Fruit fly (Drosophila melanogaster): ENCODE data around the gene Rap1.

Gene Rap1

DNA sequence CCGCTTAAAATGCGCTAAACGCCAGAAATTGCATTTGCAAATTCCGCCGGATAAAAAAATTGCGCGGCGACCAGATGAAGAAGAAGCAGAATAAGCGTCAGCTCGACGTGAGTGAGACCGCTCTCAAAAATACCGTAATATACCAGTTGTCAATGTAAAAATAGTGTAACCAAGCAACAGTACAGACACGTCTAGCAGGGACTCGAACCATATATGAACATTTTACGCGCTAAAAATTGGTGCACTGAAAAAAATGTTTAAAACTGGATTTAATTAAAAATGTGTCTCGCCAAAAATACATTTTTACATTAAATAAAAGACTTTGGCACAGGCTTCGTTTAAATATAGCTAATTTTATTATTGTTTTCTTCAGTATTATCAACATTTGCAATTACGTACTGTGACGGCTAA is 14.2 kb upstream of the Rap1 start, which contains the start of gene dre4:
dre4 (minus strand) TSS at position 98 of the 411 bp plus-strand sequence.
- TF ChIP-seq gcm (GFP tag; optimal IDR thresholded peaks at IDR 0.05), result peak; percentile 66
- no peak for TF ChIP-seq CG6854 (GFP tag; optimal IDR thresholded peaks at IDR 0.05)
- peak in 1 of 3 experiments; percentile 54 for TF ChIP-seq Stat92E (GFP tag; optimal IDR thresholded peaks at IDR 0.05)
- TF ChIP-seq repo (GFP tag; optimal IDR thresholded peaks at IDR 0.05), result peak; percentile 34
- TF ChIP-seq CG1832 (GFP tag; optimal IDR thresholded peaks at IDR 0.05), result no peak
- TF ChIP-seq B-H2 (GFP tag; optimal IDR thresholded peaks at IDR 0.05), result no peak
- TF ChIP-seq CG10565 (GFP tag; optimal IDR thresholded peaks at IDR 0.05), result peak; percentile 13
- TF ChIP-seq Hr39 (optimal IDR thresholded peaks at IDR 0.05), result no peak
- TF ChIP-seq sisA (GFP tag; IDR thresholded peaks at IDR 0.05), result peak; percentile 51; the same call in 1 of the 2 replicates
- TF ChIP-seq CG6765 (GFP tag; optimal IDR thresholded peaks at IDR 0.05), result peak; percentile 62
- TF ChIP-seq CG8478 (optimal IDR thresholded peaks at IDR 0.05), result no peak
- peak; percentile 63 for TF ChIP-seq slp2 (GFP tag; optimal IDR thresholded peaks at IDR 0.05)
- TF ChIP-seq CG4328 (GFP tag; optimal IDR thresholded peaks at IDR 0.05), result no peak
- peak; percentile 44 for TF ChIP-seq CG4854 (GFP tag; optimal IDR thresholded peaks at IDR 0.05)
- TF ChIP-seq NFAT (GFP tag; IDR thresholded peaks at IDR 0.05), result no peak
- TF ChIP-seq CG17568 (GFP tag; optimal IDR thresholded peaks at IDR 0.05), result no peak
- TF ChIP-seq cas (GFP tag; IDR thresholded peaks at IDR 0.05), result no peak
- no peak for TF ChIP-seq yki (optimal IDR thresholded peaks at IDR 0.05)
- peak; percentile 65 for TF ChIP-seq zfh2 (GFP tag; optimal IDR thresholded peaks at IDR 0.05)
- TF ChIP-seq Lhr (GFP tag; optimal IDR thresholded peaks at IDR 0.05), result peak; percentile 93
- peak; percentile 68 for TF ChIP-seq HmgD (GFP tag; optimal IDR thresholded peaks at IDR 0.05)
- peak; percentile 85 for TF ChIP-seq Rfx (GFP tag; IDR thresholded peaks at IDR 0.05)
- TF ChIP-seq HLH3B (GFP tag; IDR thresholded peaks at IDR 0.05), result peak; percentile 61
- TF ChIP-seq ssp (GFP tag; IDR thresholded peaks at IDR 0.05), result peak; percentile 56
- TF ChIP-seq dysf (GFP tag; IDR thresholded peaks at IDR 0.05), result peak; percentile 64
- TF ChIP-seq lab (GFP tag; optimal IDR thresholded peaks at IDR 0.05), result peak; percentile 83
- peak; percentile 47; the same call in 1 of the 2 replicates for TF ChIP-seq CG31224 (GFP tag; IDR thresholded peaks at IDR 0.05)
- TF ChIP-seq Hr78 (GFP tag; optimal IDR thresholded peaks at IDR 0.05), result no peak
- TF ChIP-seq hth (optimal IDR thresholded peaks at IDR 0.05), result no peak
- TF ChIP-seq Hmx (GFP tag; optimal IDR thresholded peaks at IDR 0.05), result no peak
- TF ChIP-seq D19B (GFP tag; optimal IDR thresholded peaks at IDR 0.05), result peak; percentile 53
- TF ChIP-seq CG43689 (GFP tag; IDR thresholded peaks at IDR 0.05), result peak; percentile 15; the same call in 1 of the 2 replicates
- peak; percentile 45 for TF ChIP-seq gcm2 (GFP tag; optimal IDR thresholded peaks at IDR 0.05)
- TF ChIP-seq Elba2 (GFP tag; optimal IDR thresholded peaks at IDR 0.05), result peak; percentile 67
- peak; percentile 37 for TF ChIP-seq fd102C (GFP tag; optimal IDR thresholded peaks at IDR 0.05)
- TF ChIP-seq tio (GFP tag; optimal IDR thresholded peaks at IDR 0.05), result no peak
- peak; percentile 57 for TF ChIP-seq Aef1 (GFP tag; IDR thresholded peaks at IDR 0.05)
- no peak for TF ChIP-seq Gsc (GFP tag; IDR thresholded peaks at IDR 0.05)
- TF ChIP-seq CG8944 (GFP tag; optimal IDR thresholded peaks at IDR 0.05), result peak; percentile 67
- peak; percentile 66 for TF ChIP-seq dm (GFP tag; optimal IDR thresholded peaks at IDR 0.05)
- peak; percentile 86 for TF ChIP-seq vvl (GFP tag; IDR thresholded peaks at IDR 0.05)
- 0 out of 3 replicates have a peak, but pooled peaks have one; percentile 52 for TF ChIP-seq ken (GFP tag; IDR thresholded peaks at IDR 0.05)
- no peak for TF ChIP-seq CG32772 (GFP tag; IDR thresholded peaks at IDR 0.05)
- peak; percentile 78 for TF ChIP-seq CG10979 (tag; optimal IDR thresholded peaks at IDR 0.05)
- peak; percentile 66 for TF ChIP-seq CG12769 (tag; optimal IDR thresholded peaks at IDR 0.05)
- TF ChIP-seq sima (GFP tag; optimal IDR thresholded peaks at IDR 0.05), result peak; percentile 27
- TF ChIP-seq croc (GFP tag; conservative IDR thresholded peaks at IDR 0.05), result peak; percentile 15; the same call in 1 of the 3 replicates
- TF ChIP-seq oc (tag; optimal IDR thresholded peaks at IDR 0.05), result peak; percentile 39
- TF ChIP-seq ash1 (GFP tag; optimal IDR thresholded peaks at IDR 0.05), result no peak
- TF ChIP-seq bowl (GFP tag; IDR thresholded peaks at IDR 0.05), result no peak
- TF ChIP-seq Nf-YB (GFP tag; optimal IDR thresholded peaks at IDR 0.05), result peak; percentile 14
- peak; percentile 89 for TF ChIP-seq Ets65A (GFP tag)
- TF ChIP-seq CG13624 (GFP tag; optimal IDR thresholded peaks at IDR 0.05), result peak; percentile 89

Data from whole organism, embryonic.